Worm (Caenorhabditis elegans) whole organism, L4/young adult: ENCODE data around the gene Y39B6A.7.
"Not testable (repeated sequence)": the region's sequence is repeated elsewhere in the genome, so short reads cannot be mapped to it uniquely, and the experiment has no call there.

Source experiments
- W03F9.2 ChIP-seq: fragments of 150-350 bp; optimal IDR thresholded peaks from 2 replicates; lab custom pipeline; 2014; ENCODE audit warnings: missing biosample characterization, missing genetic modification characterization
- dao-5 ChIP-seq: sonication (generic microtip); optimal IDR thresholded peaks from 2 replicates; lab custom pipeline; 2016; ENCODE audit warnings: missing genotype, missing genetic modification characterization, moderate library complexity, missing compliant biosample characterization
- him-1 ChIP-seq: sonication (generic microtip); optimal IDR thresholded peaks from 2 replicates; lab custom pipeline; 2016; ENCODE audit warnings: missing genotype, missing genetic modification reagents, missing genetic modification characterization, missing compliant biosample characterization

Gene Y39B6A.7

DNA sequence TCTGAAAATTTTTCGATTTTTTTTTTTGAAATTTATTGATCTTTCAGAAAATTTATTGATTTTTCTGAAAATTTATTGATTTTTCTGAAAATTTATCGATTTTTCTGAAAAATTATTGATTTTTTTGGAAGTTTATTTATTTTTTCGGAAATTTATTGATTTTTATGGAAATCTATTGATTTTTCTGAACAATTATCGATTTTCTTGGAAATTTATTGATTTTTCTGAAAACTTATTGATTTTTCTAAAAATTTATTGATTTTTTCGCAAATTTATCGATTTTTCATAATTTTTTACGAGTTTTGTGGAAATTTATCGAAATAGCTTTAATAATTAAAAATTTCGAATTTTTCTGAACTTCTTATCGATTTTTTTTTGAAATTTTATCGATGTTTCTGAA, 41.9 kb downstream of the Y39B6A.7 start:
- TF ChIP-seq W03F9.2 (tag; lab: Kevin White, UChicago): no peak
- no peak for TF ChIP-seq dao-5 (tag; lab: Kevin White, UChicago)
- TF ChIP-seq him-1: no peak

DNA sequence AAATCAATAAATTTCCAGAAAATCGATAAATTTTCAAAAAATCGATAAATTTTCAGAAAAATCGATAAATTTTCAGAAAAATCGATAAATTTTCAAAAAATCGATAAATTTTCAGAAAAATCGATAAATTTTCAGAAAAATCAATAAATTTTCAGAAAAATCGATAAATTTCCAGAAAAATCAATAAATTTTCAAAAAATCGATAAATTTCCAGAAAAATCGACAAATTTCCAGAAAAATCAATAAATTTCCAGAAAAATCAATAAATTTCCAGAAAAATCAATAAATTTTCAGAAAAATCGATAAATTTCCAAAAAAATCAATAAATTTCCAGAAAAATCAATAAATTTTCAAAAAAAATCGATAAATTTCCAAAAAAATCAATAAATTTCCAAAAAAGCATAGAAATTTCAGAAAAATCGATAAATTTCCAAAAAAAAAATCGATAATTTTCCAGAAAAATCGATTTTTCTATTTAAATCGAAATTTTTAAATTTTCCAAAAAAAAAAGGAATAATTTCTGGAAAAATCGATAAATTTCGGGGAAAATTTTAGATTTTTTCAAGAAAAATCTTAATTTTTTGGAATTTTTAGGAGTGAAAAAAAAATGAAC, 47.3 kb downstream of the Y39B6A.7 start, which contains the start of gene zhp-4:
Gene zhp-4, minus strand, starts transcription at position 198 of the 613 bp plus-strand sequence.
- TF ChIP-seq him-1; W03F9.2 (tag; lab: Kevin White, UChicago); dao-5 (tag; lab: Kevin White, UChicago): not testable (repeated sequence)

DNA sequence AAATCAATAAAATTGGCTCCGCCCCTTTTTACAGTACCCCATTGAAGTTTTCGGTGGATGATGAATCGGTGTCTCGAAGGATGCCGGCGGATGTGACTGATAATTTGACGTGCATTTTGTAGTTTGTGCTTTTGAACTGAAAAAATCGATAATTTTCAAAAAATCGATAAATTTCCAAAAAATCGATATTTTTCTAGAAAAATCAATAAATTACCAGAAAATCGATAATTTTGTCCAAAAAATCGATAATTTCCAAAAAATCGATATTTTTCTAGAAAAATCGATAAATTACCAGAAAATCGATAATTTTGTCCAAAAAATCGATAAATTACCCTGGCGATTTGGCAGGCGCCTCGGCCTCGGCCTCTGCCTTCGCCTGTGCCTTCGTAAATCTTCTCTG, 49.5 kb downstream of the Y39B6A.7 start:
- TF ChIP-seq him-1: no peak
- no peak for TF ChIP-seq W03F9.2 (tag; lab: Kevin White, UChicago)
- TF ChIP-seq dao-5 (tag; lab: Kevin White, UChicago): no peak
